Worm (Caenorhabditis elegans) whole organism, early embryonic: ENCODE data around the gene arf-6.

ENCODE experiments used
- F13C5.2 ChIP-seq: sonication (generic microtip); optimal IDR thresholded peaks from 2 replicates; lab custom pipeline; 2017; ENCODE audit warnings: mild to moderate bottlenecking, missing genetic modification characterization, inconsistent platforms, missing compliant biosample characterization
- ama-1 ChIP-seq: fragments of 150-350 bp; optimal IDR thresholded peaks from 2 replicates; lab custom pipeline; 2014

- no peak for TF ChIP-seq ama-1 (lab: Kevin White, UChicago)
- no peak for TF ChIP-seq F13C5.2 (tag; lab: Kevin White, UChicago)
Observed at ce11 chrIV:16995425-16995824, 48.5 kb downstream of the arf-6 start, which contains the start of gene rom-4.
